Worm (Caenorhabditis elegans) whole organism, L2 larva: ENCODE data around the gene haly-1.

ENCODE experiments used
- ama-1 ChIP-seq: fragments of 150-350 bp; optimal IDR thresholded peaks from 2 replicates; lab custom pipeline; 2018; ENCODE audit warnings: inconsistent platforms
- blmp-1 ChIP-seq: sonication (generic microtip); optimal IDR thresholded peaks from 2 replicates; lab custom pipeline; 2017; ENCODE audit warnings: missing genetic modification characterization, mild to moderate bottlenecking, missing compliant biosample characterization, antibody characterized with exemption, moderate library complexity; ENCODE audit not compliant: insufficient read depth
- elt-1 ChIP-seq: fragments of 150-350 bp; optimal IDR thresholded peaks from 2 replicates; lab custom pipeline; 2014; ENCODE audit warnings: missing biosample characterization, missing genetic modification characterization
- fos-1 ChIP-seq: fragments of 150-350 bp; optimal IDR thresholded peaks from 2 replicates; lab custom pipeline; 2014; ENCODE audit warnings: missing biosample characterization, missing genetic modification characterization
- lin-13 ChIP-seq: fragments of 150-350 bp; optimal IDR thresholded peaks from 2 replicates; lab custom pipeline; 2014; ENCODE audit warnings: missing biosample characterization, missing genetic modification reagents, missing genetic modification characterization
- lin-39 ChIP-seq: fragments of 150-350 bp; optimal IDR thresholded peaks from 2 replicates; lab custom pipeline; 2014; ENCODE audit warnings: missing biosample characterization, missing genetic modification reagents, missing genetic modification characterization
- lsy-2 ChIP-seq, 2 experiments: fragments of 150-350 bp in 1 of 2; sonication (generic microtip) in 1 of 2; optimal IDR thresholded peaks; 2 replicates each; lab custom pipeline; 2014 to 2017; ENCODE audit warnings: missing biosample characterization in 2 of 2, missing genetic modification characterization in 2 of 2
- mbf-1 ChIP-seq: sonication (generic microtip); optimal IDR thresholded peaks from 2 replicates; lab custom pipeline; 2017; ENCODE audit warnings: missing biosample characterization, missing genetic modification characterization
- mdl-1 ChIP-seq, 2 experiments: fragments of 150-350 bp in 1 of 2; sonication (generic microtip) in 1 of 2; optimal IDR thresholded peaks; 2 replicates each; lab custom pipeline; 2017; ENCODE audit warnings: missing biosample characterization in 2 of 2, missing genetic modification characterization in 2 of 2
- nhr-129 ChIP-seq: fragments of 150-350 bp; optimal IDR thresholded peaks from 2 replicates; lab custom pipeline; 2014; ENCODE audit warnings: missing biosample characterization, missing genetic modification characterization
- nhr-6 ChIP-seq: fragments of 150-350 bp; optimal IDR thresholded peaks from 2 replicates; lab custom pipeline; 2014; ENCODE audit warnings: missing biosample characterization, missing genetic modification characterization
- nhr-77 ChIP-seq: fragments of 150-350 bp; optimal IDR thresholded peaks from 2 replicates; lab custom pipeline; 2014; ENCODE audit warnings: missing biosample characterization, missing genetic modification characterization
- ztf-11 ChIP-seq: sonication (generic microtip); optimal IDR thresholded peaks from 2 replicates; lab custom pipeline; 2017; ENCODE audit warnings: missing biosample characterization, missing genetic modification characterization
- ztf-4 ChIP-seq: fragments of 150-350 bp; optimal IDR thresholded peaks from 2 replicates; lab custom pipeline; 2014; ENCODE audit warnings: missing biosample characterization, missing genetic modification characterization

ce11 chrX:10927136-10927535 is 30.7 kb upstream of the haly-1 start:
- no peak for TF ChIP-seq nhr-6 (tag; lab: Kevin White, UChicago)
- TF ChIP-seq mdl-1 (tag; optimal IDR thresholded peaks at IDR 0.05; lab: Kevin White, UChicago) = no peak
- TF ChIP-seq ztf-4 (tag; lab: Kevin White, UChicago) = no peak
- TF ChIP-seq lsy-2 (tag; optimal IDR thresholded peaks at IDR 0.05; lab: Kevin White, UChicago) = no peak
- TF ChIP-seq lin-39 = no peak
- no peak for TF ChIP-seq ama-1 (lab: Kevin White, UChicago)
- TF ChIP-seq fos-1 (tag; lab: Kevin White, UChicago) = no peak
- no peak for TF ChIP-seq mbf-1
- TF ChIP-seq ztf-11 (tag; lab: Kevin White, UChicago) = no peak
- no peak for TF ChIP-seq lin-13 (GFP tag; lab: Kevin White, UChicago)
- no peak for TF ChIP-seq elt-1 (tag; lab: Kevin White, UChicago)
- TF ChIP-seq nhr-77 (tag; lab: Kevin White, UChicago) = no peak
- TF ChIP-seq nhr-129 (tag; lab: Kevin White, UChicago) = no peak
- no peak for TF ChIP-seq blmp-1 (tag; lab: Kevin White, UChicago)
